Worm (Caenorhabditis elegans) whole organism, late embryonic: ENCODE data around the gene srg-67.

Experiments
- ceh-48 ChIP-seq: sonication (generic microtip); optimal IDR thresholded peaks from 2 replicates; lab custom pipeline; 2016; ENCODE audit warnings: missing genetic modification characterization, inconsistent platforms, missing compliant biosample characterization
- che-1 ChIP-seq: sonication (generic microtip); optimal IDR thresholded peaks from 2 replicates; lab custom pipeline; 2016; ENCODE audit warnings: mild to moderate bottlenecking, missing genetic modification characterization, missing compliant biosample characterization
- dve-1 ChIP-seq: sonication (generic microtip); optimal IDR thresholded peaks from 2 replicates; lab custom pipeline; 2017; ENCODE audit warnings: antibody characterized with exemption, mild to moderate bottlenecking, missing genetic modification characterization, missing compliant biosample characterization
- fkh-10 ChIP-seq: fragments of 150-350 bp; optimal IDR thresholded peaks from 2 replicates; lab custom pipeline; 2014; ENCODE audit warnings: missing biosample characterization, missing genetic modification reagents, missing genetic modification characterization
- hlh-30 ChIP-seq: sonication (generic microtip); optimal IDR thresholded peaks from 2 replicates; lab custom pipeline; 2017; ENCODE audit warnings: antibody characterized with exemption, missing genetic modification characterization, missing compliant biosample characterization; ENCODE audit not compliant: insufficient read depth
- lin-11 ChIP-seq: fragments of 200-800 bp; sonication (Bioruptor generic); optimal IDR thresholded peaks from 2 replicates; lab custom pipeline; 2018; ENCODE audit warnings: mild to moderate bottlenecking, missing genetic modification characterization, missing compliant biosample characterization
- pha-4 ChIP-seq: fragments of 150-350 bp; optimal IDR thresholded peaks from 2 replicates; lab custom pipeline; 2018; ENCODE audit warnings: missing biosample characterization, missing genetic modification reagents, missing genetic modification characterization
- pqm-1 ChIP-seq: sonication (generic microtip); optimal IDR thresholded peaks from 2 replicates; lab custom pipeline; 2016; ENCODE audit warnings: missing genetic modification characterization, missing compliant biosample characterization
- unc-86 ChIP-seq: sonication (generic microtip); optimal IDR thresholded peaks from 2 replicates; lab custom pipeline; 2016; ENCODE audit warnings: missing genetic modification characterization, missing compliant biosample characterization

DNA sequence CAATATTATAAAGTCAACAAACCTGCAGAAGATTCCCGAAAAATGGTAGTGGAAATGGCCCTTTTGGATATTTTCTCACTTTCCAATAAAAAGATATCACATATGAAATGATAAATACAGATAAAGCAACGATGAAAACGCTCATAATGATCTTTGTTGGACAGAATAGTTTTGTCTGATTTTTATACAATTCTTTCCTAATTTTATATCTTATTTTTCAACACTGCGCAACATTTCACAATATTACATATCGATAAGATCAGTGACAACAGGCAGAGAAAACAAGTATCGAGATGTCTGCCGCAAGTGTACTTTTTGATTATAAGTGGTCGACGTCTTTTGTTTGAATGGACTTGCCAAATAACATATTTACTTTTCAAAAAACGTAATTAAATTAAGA, 39.7 kb downstream of the srg-67 start, which contains the start of gene cyp-14A5:
- TF ChIP-seq lin-11 (no peak), pqm-1 (tag; lab: Kevin White, UChicago) (no peak), ceh-48 (tag; lab: Kevin White, UChicago) (no peak), dve-1 (tag; lab: Kevin White, UChicago) (no peak), che-1 (tag; lab: Kevin White, UChicago) (no peak), unc-86 (tag; lab: Kevin White, UChicago) (no peak), fkh-10 (GFP tag; lab: Kevin White, UChicago) (no peak), hlh-30 (tag; lab: Kevin White, UChicago) (no peak), pha-4 (tag; lab: Kevin White, UChicago) (no peak)
